Worm (Caenorhabditis elegans): ENCODE data around the gene ZK945.7.

DNA sequence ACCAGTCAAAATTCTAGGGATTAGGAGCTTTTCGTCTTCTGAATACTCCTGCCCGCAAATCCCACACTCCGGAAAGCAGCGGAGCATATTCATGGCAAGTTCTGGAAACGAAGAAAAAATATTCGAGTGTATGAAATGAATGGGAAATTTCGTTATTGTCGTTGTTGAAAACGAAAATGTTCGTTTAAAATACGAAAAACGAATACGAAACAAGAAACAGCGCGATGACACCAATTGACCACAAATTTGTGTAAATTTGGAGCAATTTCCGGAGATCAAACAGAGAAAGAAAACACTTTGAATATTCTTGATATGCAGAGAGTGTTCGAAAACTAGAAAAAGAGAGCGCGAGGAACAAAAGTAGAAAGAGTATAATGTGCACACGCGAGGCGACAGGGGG, 2.7 kb downstream of the ZK945.7 start, which contains the start of gene ZK945.4:
- TF ChIP-seq atf-7 (tag; optimal IDR thresholded peaks at IDR 0.05) (no peak), F10E7.11 (tag; optimal IDR thresholded peaks at IDR 0.05) (no peak), hrde-1 (tag; optimal IDR thresholded peaks at IDR 0.05; ENCODE audit: borderline replicate concordance) (no peak), pha-4 (tag; optimal IDR thresholded peaks at IDR 0.05) (no peak), die-1 (tag; optimal IDR thresholded peaks at IDR 0.05) (no peak), nfya-1 (tag; optimal IDR thresholded peaks at IDR 0.05; ENCODE audit: borderline replicate concordance, insufficient read depth) (no peak), mel-28 (tag; optimal IDR thresholded peaks at IDR 0.05; ENCODE audit: borderline replicate concordance) (no peak), snpc-1.1 (tag; optimal IDR thresholded peaks at IDR 0.05; ENCODE audit: insufficient read depth) (no peak), unc-62 (GFP tag; optimal IDR thresholded peaks at IDR 0.05) (no peak), xnd-1 (tag; optimal IDR thresholded peaks at IDR 0.05) (no peak), snpc-4 (GFP tag; optimal IDR thresholded peaks at IDR 0.05) (no peak), snpc-4 (tag; optimal IDR thresholded peaks at IDR 0.05) (no peak), lin-40 (tag; optimal IDR thresholded peaks at IDR 0.05) (no peak), attf-3 (GFP tag; conservative IDR thresholded peaks at IDR 0.05) (no peak), C17E4.6 (GFP tag; IDR thresholded peaks at IDR 0.05) (no peak)

Measured in whole organism, young adult.